Fruit fly (Drosophila melanogaster): Measurements from ENCODE around the gene Mzt1.
A peak's percentile ranks its signal among the peaks of the same experiment; 100 is the strongest.

dm6 chr3L:2426407-2426951 is 37.4 kb downstream of the Mzt1 start:
- TF ChIP-seq kay (GFP tag; ENCODE audit: borderline replicate concordance), result peak; percentile 14
- TF ChIP-seq cnc (optimal IDR thresholded peaks at IDR 0.05), result no peak
- peak; percentile 1 for TF ChIP-seq ovo (GFP tag; optimal IDR thresholded peaks at IDR 0.05)
- no peak for TF ChIP-seq Crg-1 (GFP tag; optimal IDR thresholded peaks at IDR 0.05)
- TF ChIP-seq CG7045 (GFP tag; optimal IDR thresholded peaks at IDR 0.05), result peak; percentile 58
- TF ChIP-seq Hr96 (GFP tag; optimal IDR thresholded peaks at IDR 0.05), result no peak
- TF ChIP-seq CG11617 (GFP tag; optimal IDR thresholded peaks at IDR 0.05), result no peak
- no peak for TF ChIP-seq pad (GFP tag; optimal IDR thresholded peaks at IDR 0.05)
- no peak for TF ChIP-seq tj (GFP tag; optimal IDR thresholded peaks at IDR 0.05)
- no peak for TF ChIP-seq CG12768 (GFP tag; optimal IDR thresholded peaks at IDR 0.05)
- TF ChIP-seq CG5204 (GFP tag; optimal IDR thresholded peaks at IDR 0.05), result no peak
- TF ChIP-seq CG1620 (GFP tag; optimal IDR thresholded peaks at IDR 0.05), result no peak

Measured in whole organism, adult.